Worm (Caenorhabditis elegans) whole organism, L3 larva: ENCODE data around the gene K01A2.10.

Source experiments
- R02D3.7 ChIP-seq: fragments of 150-350 bp; optimal IDR thresholded peaks from 2 replicates; lab custom pipeline; 2014; ENCODE audit warnings: missing biosample characterization, missing genetic modification characterization
- aly-2 ChIP-seq: fragments of 150-350 bp; optimal IDR thresholded peaks from 2 replicates; lab custom pipeline; 2014; ENCODE audit warnings: missing biosample characterization, missing genetic modification characterization
- lin-39 ChIP-seq: fragments of 150-350 bp; optimal IDR thresholded peaks from 2 replicates; lab custom pipeline; 2018; ENCODE audit warnings: missing biosample characterization, missing genetic modification reagents, missing genetic modification characterization
- pqm-1 ChIP-seq: fragments of 150-350 bp; optimal IDR thresholded peaks from 2 replicates; lab custom pipeline; 2017; ENCODE audit warnings: missing biosample characterization, missing genetic modification characterization, inconsistent platforms
- skn-1 ChIP-seq: fragments of 150-350 bp; optimal IDR thresholded peaks from 2 replicates; lab custom pipeline; 2014; ENCODE audit warnings: missing biosample characterization, missing genetic modification characterization
- snpc-4 ChIP-seq: fragments of 150-350 bp; optimal IDR thresholded peaks from 2 replicates; lab custom pipeline; 2014; ENCODE audit warnings: missing biosample characterization, missing genetic modification characterization
- ztf-11 ChIP-seq: fragments of 150-350 bp; optimal IDR thresholded peaks from 2 replicates; lab custom pipeline; 2014; ENCODE audit warnings: missing biosample characterization, missing genetic modification characterization

- TF ChIP-seq pqm-1 (no peak), R02D3.7 (tag; lab: Kevin White, UChicago) (no peak), skn-1 (tag; lab: Kevin White, UChicago) (no peak), aly-2 (no peak), ztf-11 (no peak), snpc-4 (tag; lab: Kevin White, UChicago) (no peak), lin-39 (tag; lab: Kevin White, UChicago) (no peak)
These were observed 1.7 kb downstream of the K01A2.10 start for ce11 chrII:321183-321582.
